Fruit fly (Drosophila melanogaster) whole organism, embryonic: ENCODE data around the gene CG14961.
A peak's percentile ranks its signal among the peaks of the same experiment; 100 is the strongest.

ENCODE experiments used
- Atf3 ChIP-seq: fragments of 200-800 bp; sonication (Bioruptor generic); optimal IDR thresholded peaks from 3 replicates; lab custom pipeline; 2016; ENCODE audit warnings: missing biosample characterization, missing genetic modification characterization
- C15 ChIP-seq: fragments of 200-800 bp; sonication (Bioruptor generic); IDR thresholded peaks from 3 replicates; pipeline ENCODE4 v1.3.6; 2022; ENCODE audit warnings: missing biosample characterization, missing genetic modification characterization
- CG10267 ChIP-seq: fragments of 200-800 bp; sonication (Bioruptor generic); optimal IDR thresholded peaks from 2 replicates; lab custom pipeline; 2018; ENCODE audit warnings: missing biosample characterization, mild to moderate bottlenecking, missing genetic modification characterization, moderate library complexity
- CG11696 ChIP-seq: fragments of 200-800 bp; sonication (Bioruptor generic); IDR thresholded peaks from 2 replicates; pipeline ENCODE4 v1.3.6; 2022; ENCODE audit warnings: missing biosample characterization, missing genetic modification characterization
- CG15514 ChIP-seq: fragments of 200-800 bp; sonication (Bioruptor generic); optimal IDR thresholded peaks from 3 replicates; lab custom pipeline; 2017; ENCODE audit warnings: missing biosample characterization, missing genetic modification characterization, mild to moderate bottlenecking, moderate library complexity, missing genetic modification reagents
- CG15696 ChIP-seq: fragments of 200-800 bp; sonication (Bioruptor generic); optimal IDR thresholded peaks from 2 replicates; lab custom pipeline; 2019; ENCODE audit warnings: missing biosample characterization, mild to moderate bottlenecking, missing genetic modification characterization, moderate library complexity
- CG17612 ChIP-seq: fragments of 200-800 bp; sonication (Bioruptor generic); IDR thresholded peaks from 2 replicates; pipeline ENCODE4 v1.3.6; 2022; ENCODE audit warnings: missing biosample characterization, missing genetic modification characterization
- CG1792 ChIP-seq: fragments of 200-800 bp; sonication (Bioruptor generic); optimal IDR thresholded peaks from 2 replicates; lab custom pipeline; 2016; ENCODE audit warnings: missing biosample characterization, missing genetic modification characterization
- CG2116 ChIP-seq: fragments of 200-800 bp; sonication (Bioruptor generic); optimal IDR thresholded peaks from 3 replicates; lab custom pipeline; 2018; ENCODE audit warnings: missing biosample characterization, mild to moderate bottlenecking, missing genetic modification characterization
- CG31365 ChIP-seq: fragments of 200-800 bp; sonication (Bioruptor generic); optimal IDR thresholded peaks from 2 replicates; lab custom pipeline; 2018; ENCODE audit warnings: missing biosample characterization, mild to moderate bottlenecking, missing genetic modification characterization
- CG3726 ChIP-seq: fragments of 200-800 bp; sonication (Bioruptor generic); IDR thresholded peaks from 3 replicates; pipeline ENCODE4, ENCODE4 v1.3.6; 2022; ENCODE audit warnings: missing biosample characterization, missing genetic modification characterization
- CG43689 ChIP-seq: fragments of 200-800 bp; sonication (Bioruptor generic); IDR thresholded peaks from 2 replicates; pipeline ENCODE4 v1.3.6; 2022; ENCODE audit warnings: missing biosample characterization, missing genetic modification characterization
- CG6689 ChIP-seq: fragments of 200-800 bp; sonication (Bioruptor generic); IDR thresholded peaks from 2 replicates; pipeline ENCODE4 v1.3.6; 2022; ENCODE audit warnings: missing biosample characterization, missing genetic modification characterization
- CG7928 ChIP-seq: fragments of 200-800 bp; sonication (Bioruptor generic); optimal IDR thresholded peaks from 2 replicates; lab custom pipeline; 2017; ENCODE audit warnings: missing biosample characterization, mild to moderate bottlenecking, missing genetic modification characterization
- CG7963 ChIP-seq: fragments of 200-800 bp; sonication (Bioruptor generic); IDR thresholded peaks from 3 replicates; pipeline ENCODE4 v1.3.6; 2022; ENCODE audit warnings: missing biosample characterization, missing genetic modification characterization; ENCODE audit not compliant: partially characterized antibody
- CG8290 ChIP-seq, 3 experiments: fragments of 200-800 bp; sonication (Bioruptor generic); optimal IDR thresholded peaks; 2 replicates each; lab custom pipeline; 2016 to 2019; ENCODE audit warnings: missing biosample characterization in 3 of 3, missing genetic modification characterization in 3 of 3, mild to moderate bottlenecking in 2 of 3, moderate library complexity in 1 of 3
- CG8388 ChIP-seq: fragments of 200-800 bp; sonication (Bioruptor generic); optimal IDR thresholded peaks from 2 replicates; lab custom pipeline; 2019; ENCODE audit warnings: missing biosample characterization, mild to moderate bottlenecking, missing genetic modification characterization, moderate library complexity
- CG9215 ChIP-seq: fragments of 200-800 bp; sonication (Bioruptor generic); IDR thresholded peaks from 2 replicates; pipeline ENCODE4 v1.3.6; 2022; ENCODE audit warnings: missing biosample characterization, missing genetic modification characterization
- CG9817 ChIP-seq: fragments of 200-800 bp; sonication (Bioruptor generic); optimal IDR thresholded peaks from 2 replicates; lab custom pipeline; 2018; ENCODE audit warnings: missing biosample characterization, mild to moderate bottlenecking, missing genetic modification characterization, moderate library complexity
- Deaf1 ChIP-seq: fragments of 200-800 bp; optimal IDR thresholded peaks from 3 replicates; lab custom pipeline; 2019; ENCODE audit warnings: missing biosample characterization, mild to moderate bottlenecking, missing genetic modification characterization, moderate library complexity
- ERR ChIP-seq: fragments of 200-800 bp; sonication (Bioruptor generic); optimal IDR thresholded peaks from 2 replicates; lab custom pipeline; 2016; ENCODE audit warnings: missing biosample characterization, missing genetic modification characterization
- Gsc ChIP-seq: fragments of 200-800 bp; sonication (Bioruptor generic); IDR thresholded peaks from 2 replicates; pipeline ENCODE4 v1.3.6; 2022; ENCODE audit warnings: missing biosample characterization, missing genetic modification characterization
- HLH3B ChIP-seq: fragments of 200-800 bp; sonication (Bioruptor generic); IDR thresholded peaks from 2 replicates; pipeline ENCODE4 v1.3.6; 2022; ENCODE audit warnings: missing biosample characterization, missing genetic modification characterization
- Hr51 ChIP-seq, 2 experiments: fragments of 200-800 bp; sonication (Bioruptor generic); optimal IDR thresholded peaks; 2 replicates in 1 of 2; 3 replicates in 1 of 2; lab custom pipeline; 2016 to 2018; ENCODE audit warnings: missing biosample characterization in 2 of 2, missing genetic modification characterization in 2 of 2, mild to moderate bottlenecking in 1 of 2, moderate library complexity in 1 of 2
- Hsf ChIP-seq: fragments of 200-800 bp; sonication (Bioruptor generic); optimal IDR thresholded peaks from 3 replicates; lab custom pipeline; 2016; ENCODE audit warnings: missing biosample characterization, missing genetic modification characterization
- Myb ChIP-seq: fragments of 200-800 bp; sonication (Bioruptor generic); optimal IDR thresholded peaks from 2 replicates; lab custom pipeline; 2016; ENCODE audit warnings: missing biosample characterization, missing genetic modification characterization
- Ravus ChIP-seq: fragments of 200-800 bp; sonication (Bioruptor generic); IDR thresholded peaks from 2 replicates; pipeline ENCODE4 v1.3.6; 2022; ENCODE audit warnings: missing biosample characterization, missing genetic modification characterization
- Six4 ChIP-seq: fragments of 200-800 bp; sonication (Bioruptor generic); optimal IDR thresholded peaks from 2 replicates; lab custom pipeline; 2016; ENCODE audit warnings: missing biosample characterization, missing genetic modification characterization
- Sry-β ChIP-seq: fragments of 200-800 bp; sonication (Bioruptor generic); optimal IDR thresholded peaks from 2 replicates; lab custom pipeline; 2018; ENCODE audit warnings: missing biosample characterization, mild to moderate bottlenecking, missing genetic modification characterization, moderate library complexity
- Xrp1 ChIP-seq: fragments of 200-800 bp; sonication (Bioruptor generic); IDR thresholded peaks from 2 replicates; pipeline ENCODE4 v1.3.6; 2022; ENCODE audit warnings: missing biosample characterization, missing genetic modification characterization
- YL-1 ChIP-seq: fragments of 200-800 bp; sonication (Bioruptor generic); optimal IDR thresholded peaks from 3 replicates; lab custom pipeline; 2017; ENCODE audit warnings: missing biosample characterization, mild to moderate bottlenecking, missing genetic modification characterization
- al ChIP-seq: fragments of 200-800 bp; sonication (Bioruptor generic); IDR thresholded peaks from 2 replicates; pipeline ENCODE4 v1.3.6; 2022; ENCODE audit warnings: missing biosample characterization, missing genetic modification characterization
- ap ChIP-seq: fragments of 200-800 bp; sonication (Bioruptor generic); IDR thresholded peaks from 2 replicates; pipeline ENCODE4 v1.3.6; 2022; ENCODE audit warnings: missing biosample characterization, missing genetic modification characterization
- ci ChIP-seq: fragments of 200-800 bp; sonication (Bioruptor generic); IDR thresholded peaks from 3 replicates; pipeline ENCODE4 v1.3.6; 2022; ENCODE audit warnings: missing biosample characterization, missing genetic modification characterization
- da ChIP-seq: fragments of 200-800 bp; sonication (Bioruptor generic); optimal IDR thresholded peaks from 2 replicates; lab custom pipeline; 2016; ENCODE audit warnings: missing biosample characterization, missing genetic modification characterization
- dimm ChIP-seq: fragments of 200-800 bp; sonication (Bioruptor generic); IDR thresholded peaks from 2 replicates; pipeline ENCODE4 v1.3.6; 2022; ENCODE audit warnings: missing biosample characterization, missing genetic modification characterization
- disco-r ChIP-seq: fragments of 200-800 bp; sonication (Bioruptor generic); optimal IDR thresholded peaks from 2 replicates; lab custom pipeline; 2016; ENCODE audit warnings: missing biosample characterization, missing genetic modification characterization
- fd3F ChIP-seq: fragments of 200-800 bp; sonication (Bioruptor generic); optimal IDR thresholded peaks from 2 replicates; lab custom pipeline; 2018; ENCODE audit warnings: missing biosample characterization, mild to moderate bottlenecking, missing genetic modification characterization, moderate library complexity
- ftz-f1 ChIP-seq: fragments of 200-800 bp; sonication (Bioruptor generic); optimal IDR thresholded peaks from 2 replicates; lab custom pipeline; 2016; ENCODE audit warnings: missing biosample characterization, missing genetic modification characterization
- grn ChIP-seq: fragments of 200-800 bp; sonication (Bioruptor generic); optimal IDR thresholded peaks from 3 replicates; lab custom pipeline; 2017; ENCODE audit warnings: missing biosample characterization, missing genetic modification characterization
- gsb ChIP-seq: fragments of 200-800 bp; sonication (Bioruptor generic); IDR thresholded peaks from 2 replicates; pipeline ENCODE4 v1.3.6; 2022; ENCODE audit warnings: missing biosample characterization, missing genetic modification characterization
- hkb ChIP-seq, 2 experiments: fragments of 200-800 bp in 1 of 2; fragments of >200 bp in 1 of 2; sonication (Bioruptor generic) in 1 of 2; IDR thresholded peaks in 1 of 2; optimal IDR thresholded peaks in 1 of 2; 2 replicates each; pipeline versions ENCODE4 v1.3.6 to Lab custom; 2017 to 2022; ENCODE audit warnings: missing biosample characterization in 1 of 2, missing genetic modification characterization in 1 of 2
- kni ChIP-seq: fragments of 200-800 bp; sonication (Bioruptor generic); optimal IDR thresholded peaks from 3 replicates; lab custom pipeline; 2017; ENCODE audit warnings: mild to moderate bottlenecking, missing biosample characterization, missing genetic modification reagents, missing genetic modification characterization
- luna ChIP-seq: fragments of 200-800 bp; sonication (Bioruptor generic); optimal IDR thresholded peaks from 2 replicates; lab custom pipeline; 2016; ENCODE audit warnings: missing biosample characterization, missing genetic modification characterization
- nerfin-2 ChIP-seq: fragments of 200-800 bp; sonication (Bioruptor generic); IDR thresholded peaks from 2 replicates; pipeline ENCODE4 v1.3.6; 2022; ENCODE audit warnings: missing biosample characterization, missing genetic modification characterization; ENCODE audit not compliant: partially characterized antibody
- pnt ChIP-seq: fragments of 200-800 bp; sonication (Bioruptor generic); optimal IDR thresholded peaks from 3 replicates; lab custom pipeline; 2016; ENCODE audit warnings: missing biosample characterization, missing genetic modification characterization
- run ChIP-seq: fragments of 200-800 bp; sonication (Bioruptor generic); optimal IDR thresholded peaks from 3 replicates; lab custom pipeline; 2018; ENCODE audit warnings: missing biosample characterization, mild to moderate bottlenecking, missing genetic modification characterization
- slbo ChIP-seq: fragments of 200-800 bp; sonication (Bioruptor generic); IDR thresholded peaks from 2 replicates; pipeline ENCODE4 v1.3.6; 2022; ENCODE audit warnings: missing biosample characterization, missing genetic modification characterization
- tin ChIP-seq: fragments of 200-800 bp; sonication (Bioruptor generic); optimal IDR thresholded peaks from 3 replicates; lab custom pipeline; 2016; ENCODE audit warnings: missing biosample characterization, missing genetic modification characterization
- toy ChIP-seq: fragments of 200-800 bp; sonication (Bioruptor generic); IDR thresholded peaks from 2 replicates; pipeline ENCODE4 v1.3.6; 2022; ENCODE audit warnings: missing biosample characterization, missing genetic modification characterization
- vnd ChIP-seq: fragments of 200-800 bp; sonication (Bioruptor generic); IDR thresholded peaks from 3 replicates; pipeline ENCODE4 v1.3.6; 2022; ENCODE audit warnings: missing biosample characterization, missing genetic modification characterization; ENCODE audit not compliant: partially characterized antibody
- zfh2 ChIP-seq: fragments of 200-800 bp; sonication (Bioruptor generic); optimal IDR thresholded peaks from 2 replicates; lab custom pipeline; 2016; ENCODE audit warnings: missing biosample characterization, missing genetic modification characterization

The CG14961 gene

dm6 chr3L:3334784-3335183 lies 4.9 kb downstream of the CG14961 start, which contains the start of gene CG14969 (continued):
- TF ChIP-seq Gsc = no peak
- TF ChIP-seq CG9215 = no peak
- TF ChIP-seq grn (GFP tag; lab: Kevin White, UChicago) = no peak
- no peak for TF ChIP-seq Sry-β
- peak; percentile 18 for TF ChIP-seq tin (GFP tag; lab: Kevin White, UChicago)
- TF ChIP-seq CG17612 (GFP tag; lab: Robert Waterston, UW) = no peak
- TF ChIP-seq run = no peak
- no peak for TF ChIP-seq CG15696
- no peak for TF ChIP-seq disco-r (GFP tag; lab: Kevin White, UChicago)
- TF ChIP-seq CG8290 (GFP tag; optimal IDR thresholded peaks at IDR 0.05; lab: Kevin White, UChicago) = no peak
- no peak for TF ChIP-seq CG8290 (tag; optimal IDR thresholded peaks at IDR 0.05; lab: Kevin White, UChicago)
- TF ChIP-seq toy (GFP tag; lab: Robert Waterston, UW) = no peak
- no peak for TF ChIP-seq Ravus
- no peak for TF ChIP-seq CG43689 (GFP tag; lab: Robert Waterston, UW)
- TF ChIP-seq CG6689 = no peak
- 0 out of 3 replicates have a peak, but pooled peaks have one; percentile 5 for TF ChIP-seq ci (GFP tag; lab: Robert Waterston, UW)
- no peak for TF ChIP-seq CG9817 (tag; lab: Kevin White, UChicago)
- TF ChIP-seq slbo (GFP tag; lab: Robert Waterston, UW) = peak; percentile 25; the same call in 1 of the 2 replicates
- TF ChIP-seq C15 (GFP tag; lab: Robert Waterston, UW) = no peak
- TF ChIP-seq CG7928 (GFP tag; lab: Kevin White, UChicago) = no peak
- no peak for TF ChIP-seq luna (GFP tag; lab: Kevin White, UChicago)
- TF ChIP-seq CG15514 (GFP tag; lab: Kevin White, UChicago) = peak; percentile 43
- no peak for TF ChIP-seq Atf3
- TF ChIP-seq CG8388 = no peak
- TF ChIP-seq ERR = no peak
- no peak for TF ChIP-seq zfh2 (GFP tag; lab: Kevin White, UChicago)
- no peak for TF ChIP-seq CG11696 (GFP tag; lab: Robert Waterston, UW)
- TF ChIP-seq gsb (GFP tag; lab: Robert Waterston, UW) = no peak
- TF ChIP-seq pnt (GFP tag; lab: Kevin White, UChicago) = no peak
- peak; percentile 31 for TF ChIP-seq YL-1 (GFP tag; lab: Kevin White, UChicago)
- no peak for TF ChIP-seq CG3726 (GFP tag; lab: Robert Waterston, UW)
- TF ChIP-seq CG10267 (tag; lab: Kevin White, UChicago) = peak; percentile 9
- TF ChIP-seq al (GFP tag; lab: Robert Waterston, UW) = no peak
- peak; percentile 95 for TF ChIP-seq CG2116 (GFP tag; lab: Kevin White, UChicago)
- no peak for TF ChIP-seq ftz-f1
- no peak for TF ChIP-seq CG7963 (GFP tag; lab: Robert Waterston, UW)
- no peak for TF ChIP-seq ap (GFP tag; lab: Robert Waterston, UW)
- TF ChIP-seq hkb (optimal IDR thresholded peaks at IDR 0.05; lab: Kevin White, UChicago) = no peak
- TF ChIP-seq hkb (GFP tag; IDR thresholded peaks at IDR 0.05; lab: Robert Waterston, UW) = no peak
- peak; percentile 41 for TF ChIP-seq Myb
- TF ChIP-seq HLH3B (GFP tag; lab: Robert Waterston, UW) = no peak
- TF ChIP-seq Hsf = no peak
- no peak for TF ChIP-seq da
- TF ChIP-seq Hr51 (GFP tag; optimal IDR thresholded peaks at IDR 0.05; lab: Kevin White, UChicago) = no peak
- no peak for TF ChIP-seq vnd (GFP tag; lab: Robert Waterston, UW)
- TF ChIP-seq Six4 (GFP tag; lab: Kevin White, UChicago) = no peak
- TF ChIP-seq kni (GFP tag; lab: Kevin White, UChicago) = no peak
- no peak for TF ChIP-seq fd3F
- no peak for TF ChIP-seq Deaf1 (tag; lab: Kevin White, UChicago)
- TF ChIP-seq CG1792 (GFP tag; lab: Kevin White, UChicago) = no peak
- no peak for TF ChIP-seq CG31365 (tag; lab: Kevin White, UChicago)
- no peak for TF ChIP-seq Xrp1
- TF ChIP-seq dimm (GFP tag; lab: Robert Waterston, UW) = no peak
- no peak for TF ChIP-seq nerfin-2 (GFP tag; lab: Robert Waterston, UW)
